Fruit fly (Drosophila melanogaster) whole organism, prepupa: Measurements from ENCODE around the gene acs.

Experiments used
- Blimp-1 ChIP-seq: fragments of 200-800 bp; sonication (Bioruptor generic); optimal IDR thresholded peaks from 3 replicates; lab custom pipeline; 2017; ENCODE audit warnings: missing biosample characterization, missing genetic modification characterization, mild to moderate bottlenecking, moderate library complexity, missing genetic modification reagents
- CG10631 ChIP-seq: fragments of 200-800 bp; sonication (Bioruptor generic); optimal IDR thresholded peaks from 2 replicates; lab custom pipeline; 2016; ENCODE audit warnings: missing biosample characterization, missing genetic modification characterization
- CG10669 ChIP-seq: fragments of 200-800 bp; sonication (Bioruptor generic); optimal IDR thresholded peaks from 3 replicates; lab custom pipeline; 2018; ENCODE audit warnings: missing biosample characterization, mild to moderate bottlenecking, missing genetic modification characterization, moderate library complexity
- CG11294 ChIP-seq: fragments of 200-800 bp; sonication (Bioruptor generic); IDR thresholded peaks from 2 replicates; pipeline ENCODE4 v1.3.6; 2022; ENCODE audit warnings: missing biosample characterization, missing genetic modification characterization
- CG11762 ChIP-seq: fragments of 200-800 bp; sonication (Bioruptor generic); optimal IDR thresholded peaks from 3 replicates; lab custom pipeline; 2016; ENCODE audit warnings: missing biosample characterization, missing genetic modification characterization; ENCODE audit not compliant: insufficient read depth
- CG15336 ChIP-seq: fragments of 200-800 bp; sonication (Bioruptor generic); IDR thresholded peaks from 2 replicates; pipeline ENCODE4 v1.3.6; 2022; ENCODE audit warnings: missing biosample characterization, missing genetic modification characterization
- CG1621 ChIP-seq: fragments of 200-800 bp; sonication (Bioruptor generic); optimal IDR thresholded peaks from 3 replicates; lab custom pipeline; 2018; ENCODE audit warnings: missing biosample characterization, mild to moderate bottlenecking, missing genetic modification characterization
- CG16779 ChIP-seq: fragments of 200-800 bp; sonication (Bioruptor generic); optimal IDR thresholded peaks from 3 replicates; lab custom pipeline; 2017; ENCODE audit warnings: missing biosample characterization, mild to moderate bottlenecking, missing genetic modification characterization
- CG3032 ChIP-seq: fragments of 200-800 bp; optimal IDR thresholded peaks from 2 replicates; lab custom pipeline; 2019; ENCODE audit warnings: missing biosample characterization, mild to moderate bottlenecking, missing genetic modification characterization, moderate library complexity
- CG31627 ChIP-seq: fragments of 200-800 bp; sonication (Bioruptor generic); optimal IDR thresholded peaks from 3 replicates; lab custom pipeline; 2016; ENCODE audit warnings: missing biosample characterization, missing genetic modification characterization
- CG32006 ChIP-seq: fragments of 200-800 bp; sonication (Bioruptor generic); optimal IDR thresholded peaks from 3 replicates; lab custom pipeline; 2017; ENCODE audit warnings: missing biosample characterization, mild to moderate bottlenecking, missing genetic modification characterization
- CG4318 ChIP-seq: fragments of 200-800 bp; sonication (Bioruptor generic); optimal IDR thresholded peaks from 3 replicates; lab custom pipeline; 2017; ENCODE audit warnings: missing biosample characterization, mild to moderate bottlenecking, missing genetic modification characterization
- CG6163 ChIP-seq: fragments of 200-800 bp; sonication (Bioruptor generic); IDR thresholded peaks from 3 replicates; pipeline ENCODE4 v1.3.6; 2022; ENCODE audit warnings: missing biosample characterization, missing genetic modification characterization
- CG6276 ChIP-seq: fragments of 200-800 bp; sonication (Bioruptor generic); optimal IDR thresholded peaks from 2 replicates; lab custom pipeline; 2017; ENCODE audit warnings: missing biosample characterization, mild to moderate bottlenecking, missing genetic modification characterization
- CG6792 ChIP-seq: fragments of 200-800 bp; sonication (Bioruptor generic); optimal IDR thresholded peaks from 3 replicates; lab custom pipeline; 2016; ENCODE audit warnings: missing biosample characterization, missing genetic modification characterization
- CG6808 ChIP-seq: fragments of 200-800 bp; sonication (Bioruptor generic); optimal IDR thresholded peaks from 3 replicates; lab custom pipeline; 2017; ENCODE audit warnings: missing biosample characterization, missing genetic modification characterization, mild to moderate bottlenecking, moderate library complexity, missing genetic modification reagents
- CG6854 ChIP-seq: fragments of 200-800 bp; sonication (Bioruptor generic); optimal IDR thresholded peaks from 2 replicates; lab custom pipeline; 2017; ENCODE audit warnings: missing biosample characterization, mild to moderate bottlenecking, missing genetic modification characterization
- CG7368 ChIP-seq: fragments of 200-800 bp; sonication (Bioruptor generic); optimal IDR thresholded peaks from 3 replicates; lab custom pipeline; 2016; ENCODE audit warnings: missing biosample characterization, missing genetic modification characterization
- CG8119 ChIP-seq: fragments of 200-800 bp; sonication (Bioruptor generic); IDR thresholded peaks from 3 replicates; pipeline ENCODE4 v1.3.6; 2022; ENCODE audit warnings: missing biosample characterization, missing genetic modification characterization
- CG8319 ChIP-seq: fragments of 200-800 bp; sonication (Bioruptor generic); optimal IDR thresholded peaks from 3 replicates; lab custom pipeline; 2016; ENCODE audit warnings: missing biosample characterization, missing genetic modification characterization
- CG9139 ChIP-seq: fragments of 200-800 bp; sonication (Bioruptor generic); optimal IDR thresholded peaks from 3 replicates; lab custom pipeline; 2017; ENCODE audit warnings: missing biosample characterization, mild to moderate bottlenecking, missing genetic modification characterization
- Eip78C ChIP-seq: fragments of 200-800 bp; sonication (Bioruptor generic); peaks from one replicate; lab custom pipeline; 2016; ENCODE audit warnings: missing biosample characterization, missing genetic modification characterization
- Eip93F ChIP-seq: fragments of 200-800 bp; sonication (Bioruptor generic); optimal IDR thresholded peaks from 2 replicates; lab custom pipeline; 2016; ENCODE audit warnings: missing biosample characterization, mild to moderate bottlenecking, missing genetic modification characterization
- Ets21C ChIP-seq: fragments of 200-800 bp; sonication (Bioruptor generic); optimal IDR thresholded peaks from 3 replicates; lab custom pipeline; 2016; ENCODE audit warnings: missing biosample characterization, missing genetic modification characterization
- Ets96B ChIP-seq: fragments of 200-800 bp; optimal IDR thresholded peaks from 2 replicates; lab custom pipeline; 2019; ENCODE audit warnings: missing biosample characterization, mild to moderate bottlenecking, missing genetic modification characterization, moderate library complexity
- Gug ChIP-seq: fragments of 200-800 bp; sonication (Bioruptor generic); IDR thresholded peaks from 2 replicates; pipeline ENCODE4 v1.3.6; 2022; ENCODE audit warnings: missing biosample characterization, missing genetic modification characterization
- Hr38 ChIP-seq: sonication (Bioruptor generic); optimal IDR thresholded peaks from 2 replicates; lab custom pipeline; 2016; ENCODE audit warnings: missing biosample characterization, missing genetic modification characterization
- Hr39 ChIP-seq: fragments of 200-800 bp; sonication (Bioruptor generic); optimal IDR thresholded peaks from 2 replicates; lab custom pipeline; 2016; ENCODE audit warnings: missing biosample characterization, missing genetic modification characterization
- Hr4 ChIP-seq: fragments of 200-800 bp; sonication (Bioruptor generic); optimal IDR thresholded peaks from 3 replicates; lab custom pipeline; 2016; ENCODE audit warnings: missing biosample characterization, missing genetic modification characterization
- OdsH ChIP-seq: fragments of 200-800 bp; sonication (Bioruptor generic); optimal IDR thresholded peaks from 3 replicates; lab custom pipeline; 2016; ENCODE audit warnings: missing biosample characterization, missing genetic modification characterization
- Smox ChIP-seq: fragments of 200-800 bp; sonication (Bioruptor generic); optimal IDR thresholded peaks from 3 replicates; lab custom pipeline; 2016; ENCODE audit warnings: missing biosample characterization, missing genetic modification characterization
- Sox102F ChIP-seq: fragments of 200-800 bp; sonication (Bioruptor generic); optimal IDR thresholded peaks from 2 replicates; lab custom pipeline; 2016; ENCODE audit warnings: missing biosample characterization, mild to moderate bottlenecking, missing genetic modification characterization
- Sox14 ChIP-seq: fragments of 200-800 bp; sonication (Bioruptor generic); optimal IDR thresholded peaks from 3 replicates; lab custom pipeline; 2016; ENCODE audit warnings: missing biosample characterization, missing genetic modification characterization
- Sox15 ChIP-seq: fragments of 200-800 bp; sonication (Bioruptor generic); optimal IDR thresholded peaks from 3 replicates; lab custom pipeline; 2016; ENCODE audit warnings: missing biosample characterization, missing genetic modification characterization
- achi ChIP-seq: fragments of 200-800 bp; sonication (Bioruptor generic); optimal IDR thresholded peaks from 3 replicates; lab custom pipeline; 2016; ENCODE audit warnings: missing biosample characterization, missing genetic modification characterization
- acj6 ChIP-seq: fragments of 200-800 bp; sonication (Bioruptor generic); optimal IDR thresholded peaks from 3 replicates; lab custom pipeline; 2016; ENCODE audit warnings: missing biosample characterization, missing genetic modification characterization
- cyc ChIP-seq: fragments of 200-800 bp; sonication (Bioruptor generic); optimal IDR thresholded peaks from 3 replicates; lab custom pipeline; 2016; ENCODE audit warnings: missing biosample characterization, missing genetic modification characterization
- dsx ChIP-seq: fragments of 200-800 bp; optimal IDR thresholded peaks from 3 replicates; lab custom pipeline; 2019; ENCODE audit warnings: missing biosample characterization, mild to moderate bottlenecking, missing genetic modification characterization, moderate library complexity; ENCODE audit not compliant: poor library complexity, severe bottlenecking
- eg ChIP-seq: fragments of 200-800 bp; sonication (Bioruptor generic); IDR thresholded peaks from 3 replicates; pipeline ENCODE4 v1.3.6; 2022; ENCODE audit warnings: missing biosample characterization, missing genetic modification characterization
- fd59A ChIP-seq: fragments of 200-800 bp; sonication (Bioruptor generic); optimal IDR thresholded peaks from 2 replicates; lab custom pipeline; 2017; ENCODE audit warnings: missing biosample characterization, mild to moderate bottlenecking, missing genetic modification characterization, missing genetic modification reagents
- fd85E ChIP-seq: fragments of 200-800 bp; sonication (Bioruptor generic); optimal IDR thresholded peaks from 3 replicates; lab custom pipeline; 2016; ENCODE audit warnings: missing biosample characterization, missing genetic modification characterization
- fkh ChIP-seq: fragments of 200-800 bp; sonication (Bioruptor generic); optimal IDR thresholded peaks from 3 replicates; lab custom pipeline; 2017; ENCODE audit warnings: missing biosample characterization, mild to moderate bottlenecking, missing genetic modification characterization, moderate library complexity
- lz ChIP-seq: fragments of 200-800 bp; sonication (Bioruptor generic); optimal IDR thresholded peaks from 3 replicates; lab custom pipeline; 2016; ENCODE audit warnings: missing biosample characterization, missing genetic modification characterization
- net ChIP-seq: fragments of 200-800 bp; sonication (Bioruptor generic); optimal IDR thresholded peaks from 3 replicates; lab custom pipeline; 2016; ENCODE audit warnings: missing biosample characterization, missing genetic modification characterization
- pdm3 ChIP-seq: fragments of 200-800 bp; sonication (Bioruptor generic); optimal IDR thresholded peaks from 3 replicates; lab custom pipeline; 2016; ENCODE audit warnings: missing biosample characterization, missing genetic modification characterization
- salr ChIP-seq, 2 experiments: fragments of 200-800 bp; sonication (Bioruptor generic); optimal IDR thresholded peaks; 3 replicates each; lab custom pipeline; 2016 to 2018; ENCODE audit warnings: missing biosample characterization in 2 of 2, missing genetic modification characterization in 2 of 2, mild to moderate bottlenecking in 1 of 2
- spab ChIP-seq: fragments of 200-800 bp; sonication (Bioruptor generic); optimal IDR thresholded peaks from 2 replicates; lab custom pipeline; 2017; ENCODE audit warnings: missing biosample characterization, mild to moderate bottlenecking, missing genetic modification characterization, missing genetic modification reagents
- ss ChIP-seq, 2 experiments: fragments of 200-800 bp; sonication (Bioruptor generic); optimal IDR thresholded peaks; 2 replicates in 1 of 2; 3 replicates in 1 of 2; lab custom pipeline; 2017 to 2018; ENCODE audit warnings: mild to moderate bottlenecking in 2 of 2, missing biosample characterization in 2 of 2, missing genetic modification characterization in 2 of 2, moderate library complexity in 1 of 2
- svp ChIP-seq: fragments of 200-800 bp; sonication (Bioruptor generic); peaks from one replicate; lab custom pipeline; 2016; ENCODE audit warnings: missing biosample characterization, missing genetic modification characterization
- topi ChIP-seq: fragments of 200-800 bp; sonication (Bioruptor generic); optimal IDR thresholded peaks from 3 replicates; lab custom pipeline; 2016; ENCODE audit warnings: missing biosample characterization, missing genetic modification characterization
- vri ChIP-seq: fragments of 200-800 bp; sonication (Bioruptor generic); optimal IDR thresholded peaks from 3 replicates; lab custom pipeline; 2016; ENCODE audit warnings: missing biosample characterization, mild to moderate bottlenecking, missing genetic modification characterization

Gene acs

DNA sequence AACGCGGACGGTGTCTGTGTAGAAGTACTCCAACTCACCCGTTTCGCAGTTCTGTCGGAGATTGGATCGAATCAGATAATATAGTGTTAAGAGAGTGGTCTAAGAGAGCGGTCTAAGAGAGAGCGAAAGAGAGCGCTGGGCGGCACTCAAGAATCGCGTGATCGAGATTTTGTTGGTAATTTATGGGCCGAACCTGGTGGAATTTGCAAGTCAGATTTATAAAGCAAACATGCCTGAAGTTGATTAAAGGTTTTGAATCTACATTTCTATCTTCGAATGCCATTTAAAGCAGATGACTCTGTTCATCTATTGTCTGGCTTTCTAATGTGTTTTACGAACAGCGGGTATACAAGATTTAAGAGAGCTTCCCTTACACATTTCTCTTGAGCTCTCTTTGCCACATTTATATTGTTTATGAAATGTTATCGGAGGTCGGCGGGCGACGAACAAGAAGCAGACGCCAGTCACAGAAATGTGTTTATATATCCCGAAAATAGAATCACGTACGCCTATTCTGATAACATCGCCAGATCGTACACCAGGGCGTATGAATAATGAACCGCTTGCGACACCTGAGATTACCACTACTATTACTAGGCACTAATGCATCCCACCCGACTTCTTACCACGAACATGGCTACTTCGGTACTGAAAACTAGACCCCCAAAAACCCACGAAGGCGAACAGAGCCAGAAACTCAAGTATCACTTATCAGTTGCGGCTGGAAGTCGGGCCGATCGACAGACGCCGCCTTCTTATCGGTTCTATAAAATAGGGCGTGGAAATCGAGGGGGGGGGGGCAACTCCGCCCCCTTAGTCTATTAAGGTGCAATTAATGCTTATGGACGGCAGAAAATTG is 3.8 kb upstream of the acs start:
- TF ChIP-seq CG1621 (tag; lab: Kevin White, UChicago) (no peak), CG6163 (GFP tag; lab: Robert Waterston, UW) (no peak), CG15336 (GFP tag; lab: Robert Waterston, UW) (no peak; the same call in 1 of the 2 replicates), pdm3 (GFP tag; lab: Kevin White, UChicago) (no peak), svp (GFP tag; lab: Kevin White, UChicago) (peak; percentile 95), Ets21C (GFP tag; lab: Kevin White, UChicago) (no peak), Blimp-1 (GFP tag; lab: Kevin White, UChicago) (no peak), vri (GFP tag; lab: Kevin White, UChicago) (peak; percentile 71), lz (GFP tag; lab: Kevin White, UChicago) (no peak), Hr39 (no peak), acj6 (GFP tag; lab: Kevin White, UChicago) (no peak), CG9139 (GFP tag; lab: Kevin White, UChicago) (no peak), Ets96B (tag; lab: Kevin White, UChicago) (no peak), spab (GFP tag; lab: Kevin White, UChicago) (no peak), fd59A (no peak), CG11762 (GFP tag; lab: Kevin White, UChicago) (no peak), CG11294 (GFP tag; lab: Robert Waterston, UW) (no peak), CG8319 (GFP tag; lab: Kevin White, UChicago) (no peak), CG7368 (GFP tag; lab: Kevin White, UChicago) (no peak), CG4318 (GFP tag; lab: Kevin White, UChicago) (no peak), CG6792 (GFP tag; lab: Kevin White, UChicago) (no peak), CG16779 (peak; percentile 27), Gug (GFP tag; lab: Robert Waterston, UW) (no peak), OdsH (GFP tag; lab: Kevin White, UChicago) (no peak), Eip93F (GFP tag; lab: Kevin White, UChicago) (no peak), Sox15 (no peak), net (GFP tag; lab: Kevin White, UChicago) (no peak), CG6276 (GFP tag; lab: Kevin White, UChicago) (no peak), salr (GFP tag; optimal IDR thresholded peaks at IDR 0.05; lab: Kevin White, UChicago) (no peak), Smox (no peak), eg (GFP tag; lab: Robert Waterston, UW) (no peak), fd85E (no peak), cyc (GFP tag; lab: Kevin White, UChicago) (no peak), CG8119 (GFP tag; lab: Robert Waterston, UW) (no peak), Sox102F (no peak), CG10631 (GFP tag; lab: Kevin White, UChicago) (no peak), dsx (GFP tag; lab: Kevin White, UChicago) (no peak), achi (no peak), Hr4 (no peak), Hr38 (GFP tag; lab: Kevin White, UChicago) (no peak), CG31627 (no peak), CG6854 (GFP tag; lab: Kevin White, UChicago) (peak; percentile 47), CG6808 (GFP tag; lab: Kevin White, UChicago) (no peak), Eip78C (GFP tag; lab: Kevin White, UChicago) (peak; percentile 27), topi (GFP tag; lab: Kevin White, UChicago) (no peak), CG10669 (GFP tag; lab: Kevin White, UChicago) (no peak), ss (GFP tag; optimal IDR thresholded peaks at IDR 0.05; lab: Kevin White, UChicago) (peak; percentile 33 to 77), CG32006 (GFP tag; lab: Kevin White, UChicago) (no peak), Sox14 (GFP tag; lab: Kevin White, UChicago) (no peak), CG3032 (tag; lab: Kevin White, UChicago) (no peak), fkh (GFP tag; lab: Kevin White, UChicago) (peak; percentile 44)
